Worm (Caenorhabditis elegans): ENCODE results near the gene R02F2.6.

Gene R02F2.6

DNA sequence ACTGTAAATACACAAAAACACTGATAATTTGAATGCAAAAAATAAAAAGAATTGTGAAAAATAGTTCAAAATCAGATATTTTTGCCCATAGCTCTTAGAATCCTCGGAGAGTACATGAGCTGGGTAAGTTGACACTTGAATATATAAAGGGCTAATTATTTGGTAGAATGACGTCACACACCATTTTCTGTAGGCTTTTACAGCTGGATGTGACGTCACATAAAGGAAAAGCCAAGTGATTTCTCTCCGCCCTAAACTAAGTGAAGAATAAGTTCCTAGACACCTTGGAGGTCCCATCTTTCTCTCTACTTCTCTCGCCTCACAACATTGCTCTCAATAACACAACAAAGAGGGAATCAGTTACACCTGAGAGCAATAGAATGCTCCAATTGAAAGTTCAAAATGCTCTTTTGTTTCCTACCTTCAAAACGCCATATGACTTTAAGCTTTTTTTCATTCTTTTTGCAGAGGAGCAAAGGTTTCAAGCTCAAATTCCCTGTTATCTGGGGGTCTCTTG lies 8.4 kb upstream of the R02F2.6 start, which contains the start of gene osg-1:
Gene osg-1, plus strand, starts transcription at position 467 of the 517 bp plus-strand sequence.
- no peak for TF ChIP-seq zfp-3 (GFP tag; conservative IDR thresholded peaks at IDR 0.05)
- no peak for TF ChIP-seq lin-15B (tag; optimal IDR thresholded peaks at IDR 0.05)
- TF ChIP-seq F26F4.8 (GFP tag; conservative IDR thresholded peaks at IDR 0.05), result no peak
- no peak for TF ChIP-seq mxl-3 (GFP tag; optimal IDR thresholded peaks at IDR 0.05)
- TF ChIP-seq skn-1 (tag; optimal IDR thresholded peaks at IDR 0.05), result no peak
- TF ChIP-seq tag-97 (GFP tag; IDR thresholded peaks at IDR 0.05), result no peak
- TF ChIP-seq spr-1 (tag; optimal IDR thresholded peaks at IDR 0.05), result no peak
- TF ChIP-seq arid-1 (GFP tag; conservative IDR thresholded peaks at IDR 0.05), result no peak
- TF ChIP-seq nhr-10 (tag; optimal IDR thresholded peaks at IDR 0.05), result no peak
- TF ChIP-seq ZK546.5 (tag; optimal IDR thresholded peaks at IDR 0.05), result no peak
- TF ChIP-seq R02D3.7 (tag; optimal IDR thresholded peaks at IDR 0.05), result no peak
- no peak for TF ChIP-seq ceh-32 (tag; optimal IDR thresholded peaks at IDR 0.05; ENCODE audit: poor library complexity)
- no peak for TF ChIP-seq ztf-11 (tag; optimal IDR thresholded peaks at IDR 0.05)

DNA sequence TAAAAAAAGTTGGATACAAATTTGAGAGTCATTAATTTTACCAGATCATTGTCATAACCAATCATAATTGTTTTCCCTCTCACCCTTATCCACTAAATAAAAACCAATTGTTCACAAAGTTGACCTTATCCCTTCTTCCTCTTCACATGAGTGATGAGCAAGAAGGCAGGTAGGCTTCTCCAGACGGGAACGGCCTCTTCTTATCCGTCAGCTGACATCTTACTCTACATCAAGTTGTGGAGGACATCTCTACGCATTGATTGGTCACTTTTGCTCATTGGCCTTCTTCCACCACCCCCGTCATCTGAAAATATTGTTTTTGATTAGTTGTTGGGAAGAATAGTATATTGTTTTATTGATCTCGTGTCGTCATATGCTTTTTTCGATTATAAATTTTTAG lies 7.6 kb upstream of the R02F2.6 start:
- TF ChIP-seq mxl-2 (GFP tag; conservative IDR thresholded peaks at IDR 0.05), result no peak
- TF ChIP-seq F37D6.2 (tag; optimal IDR thresholded peaks at IDR 0.05), result no peak
- TF ChIP-seq ztf-7 (tag; optimal IDR thresholded peaks at IDR 0.05), result no peak
- no peak for TF ChIP-seq mep-1 (tag; optimal IDR thresholded peaks at IDR 0.05)
- TF ChIP-seq ZK546.5 (tag; optimal IDR thresholded peaks at IDR 0.05), result no peak
- TF ChIP-seq arid-1 (GFP tag; conservative IDR thresholded peaks at IDR 0.05), result no peak
- TF ChIP-seq jun-1 (tag; optimal IDR thresholded peaks at IDR 0.05), result no peak

DNA sequence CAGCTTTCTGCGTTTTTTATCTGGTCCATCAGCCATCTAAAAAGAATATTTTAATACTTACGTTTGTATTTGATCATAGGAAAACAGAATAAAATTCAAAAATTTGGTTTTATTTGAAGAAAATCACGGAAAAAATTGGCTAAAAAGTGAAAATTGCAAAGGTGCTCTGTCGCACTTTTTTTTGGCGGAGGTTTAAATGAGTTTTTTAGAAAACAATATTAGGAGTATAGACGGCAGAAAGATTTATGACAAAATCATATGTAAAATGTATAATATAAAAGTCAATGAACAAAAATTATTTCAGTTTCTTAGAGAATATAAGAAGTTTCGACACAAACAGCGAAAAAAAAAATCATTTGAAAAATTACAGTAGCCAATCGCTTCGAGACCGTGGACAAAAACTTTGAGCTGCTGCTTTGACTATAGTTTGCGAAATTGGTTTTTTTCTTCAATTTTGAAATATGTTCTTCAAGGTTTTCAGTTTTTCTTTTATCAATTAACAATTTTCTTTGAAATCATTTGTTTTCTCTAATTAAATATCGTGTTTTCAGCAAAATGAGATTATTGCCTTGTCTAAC lies 5.1 kb upstream of the R02F2.6 start, which contains the start of the genes R02F2.7 and R02F2.4:
Gene R02F2.7, minus strand, starts transcription at position 36 of the 578 bp plus-strand sequence.
Gene R02F2.4, plus strand, starts transcription at position 552 of the 578 bp plus-strand sequence.
- no peak for TF ChIP-seq zip-2 (tag; optimal IDR thresholded peaks at IDR 0.05)
- TF ChIP-seq nhr-102 (tag; optimal IDR thresholded peaks at IDR 0.05), result no peak
- no peak for TF ChIP-seq Y105C5A.15 (GFP tag; IDR thresholded peaks at IDR 0.05)
- peak; percentile 41 for TF ChIP-seq mes-2 (tag; optimal IDR thresholded peaks at IDR 0.05; ENCODE audit: poor library complexity, severe bottlenecking)
- no peak for TF ChIP-seq saeg-2 (GFP tag; IDR thresholded peaks at IDR 0.05)
- peak; percentile 74 for TF ChIP-seq dpl-1 (GFP tag; optimal IDR thresholded peaks at IDR 0.05)
- no peak for TF ChIP-seq daf-8 (GFP tag; IDR thresholded peaks at IDR 0.05)
- no peak for TF ChIP-seq madf-9 (GFP tag; conservative IDR thresholded peaks at IDR 0.05)
- peak; percentile 22 for TF ChIP-seq unc-130 (GFP tag; optimal IDR thresholded peaks at IDR 0.05)

DNA sequence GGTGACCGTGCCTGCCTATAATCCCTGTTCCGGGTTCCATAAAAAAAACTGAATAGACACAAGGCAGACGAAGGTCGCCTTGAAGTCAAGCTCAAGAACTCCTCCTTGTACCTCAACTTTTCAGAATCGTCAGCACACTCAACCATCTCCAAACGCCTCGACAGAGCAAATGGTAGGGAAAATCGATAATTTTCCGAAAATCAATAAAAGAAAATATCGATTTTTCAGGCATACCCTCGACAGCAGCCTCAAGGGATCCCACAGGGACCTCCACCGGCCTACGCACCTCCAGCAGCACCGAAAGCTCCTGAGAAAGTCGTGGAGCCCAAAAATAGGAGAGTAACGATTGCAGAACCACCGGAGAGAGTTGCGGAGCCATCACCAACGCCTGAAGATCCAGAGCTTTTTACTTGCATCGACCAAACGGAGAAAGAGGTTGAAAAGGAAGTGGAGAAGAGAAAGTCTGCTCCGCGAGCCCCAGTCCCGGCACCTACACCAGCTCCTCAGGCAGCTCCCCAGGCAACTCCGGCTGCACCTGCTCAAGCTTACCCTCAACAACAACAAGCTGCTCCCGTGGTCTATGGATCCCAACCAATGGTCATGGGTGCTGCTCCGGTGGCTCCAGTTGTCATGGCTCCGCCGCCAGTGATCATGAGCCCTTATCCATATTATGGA lies 906 bp upstream of the R02F2.6 start:
- no peak for TF ChIP-seq lin-39 (tag; optimal IDR thresholded peaks at IDR 0.05)
- peak; percentile 86 for TF ChIP-seq ceh-28 (tag; optimal IDR thresholded peaks at IDR 0.05)
- no peak for TF ChIP-seq duxl-1 (tag; optimal IDR thresholded peaks at IDR 0.05; ENCODE audit: poor library complexity)
- TF ChIP-seq egl-27 (tag; optimal IDR thresholded peaks at IDR 0.05), result no peak
- 0 out of 2 replicates have a peak, but pooled peaks have one; percentile 9 for TF ChIP-seq hmg-1.1 (GFP tag; IDR thresholded peaks at IDR 0.05)
- TF ChIP-seq ztf-7 (tag; optimal IDR thresholded peaks at IDR 0.05), result no peak
- TF ChIP-seq hlh-30 (tag; optimal IDR thresholded peaks at IDR 0.05; ENCODE audit: insufficient read depth), result no peak
- 0 out of 2 replicates have a peak, but pooled peaks have one; percentile 45 for TF ChIP-seq lim-7 (GFP tag; IDR thresholded peaks at IDR 0.05)
- TF ChIP-seq set-16 (GFP tag; IDR thresholded peaks at IDR 0.05), result peak; percentile 91
